3 fruit fly cellular contexts compared by ENCODE assay signal in genomic region chr2L:10386208-10386805, dm6.
A peak's percentile ranks its signal among the peaks of the same experiment; 100 is the strongest.
TF ChIP-seq lines count a peak whose summit lies in the region.

Gene Cdk1 (minus strand): TSS chr2L:10386262.
Gene mRpS7 (plus strand): TSS chr2L:10386662.

TF ChIP-seq in whole organism, adult, 20 proteins besides CTCF, POLR2A, EP300 and RAD21 (continued from another document):
- TF ChIP-seq bab1 (GFP tag; optimal IDR thresholded peaks at IDR 0.05; lab: Kevin White, UChicago) (peak; percentile 9), CG11617 (GFP tag; optimal IDR thresholded peaks at IDR 0.05; lab: Kevin White, UChicago) (peak; percentile 74)

TF ChIP-seq in whole organism, embryonic, 481 proteins besides CTCF, POLR2A, EP300 and RAD21 (continued from another document and continues in another):
- TF ChIP-seq CG15269 (tag; optimal IDR thresholded peaks at IDR 0.05; lab: Kevin White, UChicago) (peak; percentile 83), scrt (GFP tag; optimal IDR thresholded peaks at IDR 0.05; lab: Kevin White, UChicago) (peak; percentile 38), Doc2 (GFP tag; IDR thresholded peaks at IDR 0.05; lab: Robert Waterston, UW) (no peak), CG3065 (GFP tag; optimal IDR thresholded peaks at IDR 0.05; lab: Kevin White, UChicago) (no peak), danr (GFP tag; IDR thresholded peaks at IDR 0.05; lab: Robert Waterston, UW) (no peak), pb (GFP tag; optimal IDR thresholded peaks at IDR 0.05; lab: Kevin White, UChicago) (no peak), Sox102F (GFP tag; optimal IDR thresholded peaks at IDR 0.05; lab: Kevin White, UChicago) (no peak), CG4707 (GFP tag; optimal IDR thresholded peaks at IDR 0.05; lab: Kevin White, UChicago) (peak; percentile 12), nmo (GFP tag; optimal IDR thresholded peaks at IDR 0.05; lab: Kevin White, UChicago) (peak; percentile 92), prd (optimal IDR thresholded peaks at IDR 0.05; lab: Kevin White, UChicago) (no peak), prd (GFP tag; IDR thresholded peaks at IDR 0.05; lab: Robert Waterston, UW) (peak; percentile 81), HLH3B (GFP tag; IDR thresholded peaks at IDR 0.05; lab: Robert Waterston, UW) (no peak), Max (GFP tag; optimal IDR thresholded peaks at IDR 0.05; lab: Kevin White, UChicago) (peak; percentile 79), gsb-n (tag; optimal IDR thresholded peaks at IDR 0.05; lab: Kevin White, UChicago) (peak; percentile 76), CG2202 (tag; optimal IDR thresholded peaks at IDR 0.05; lab: Kevin White, UChicago) (no peak), Pdp1 (GFP tag; optimal IDR thresholded peaks at IDR 0.05; lab: Kevin White, UChicago) (peak in 1 of 2 experiments; percentile 56), zfh1 (GFP tag; IDR thresholded peaks at IDR 0.05; lab: Robert Waterston, UW) (peak; percentile 73), Spps (tag; optimal IDR thresholded peaks at IDR 0.05; lab: Kevin White, UChicago) (peak; percentile 66), Scr (GFP tag; IDR thresholded peaks at IDR 0.05; lab: Robert Waterston, UW; ENCODE audit: partially characterized antibody) (no peak), Drgx (GFP tag; IDR thresholded peaks at IDR 0.05; lab: Robert Waterston, UW) (peak; percentile 53; the same call in 1 of the 2 replicates), CG10462 (GFP tag; optimal IDR thresholded peaks at IDR 0.05; lab: Kevin White, UChicago) (peak; percentile 46), fu2 (GFP tag; optimal IDR thresholded peaks at IDR 0.05; lab: Kevin White, UChicago) (peak; percentile 29), p53 (GFP tag; optimal IDR thresholded peaks at IDR 0.05; lab: Kevin White, UChicago) (no peak), pros (GFP tag; optimal IDR thresholded peaks at IDR 0.05; lab: Kevin White, UChicago) (no peak), pzg (GFP tag; optimal IDR thresholded peaks at IDR 0.05; lab: Kevin White, UChicago) (peak; percentile 47), CG15479 (GFP tag; optimal IDR thresholded peaks at IDR 0.05; lab: Kevin White, UChicago) (no peak), peb (GFP tag; IDR thresholded peaks at IDR 0.05; lab: Robert Waterston, UW) (no peak), slou (GFP tag; optimal IDR thresholded peaks at IDR 0.05; lab: Kevin White, UChicago) (peak; percentile 45), Opbp (GFP tag; IDR thresholded peaks at IDR 0.05; lab: Robert Waterston, UW; ENCODE audit: partially characterized antibody) (no peak), CG5953 (GFP tag; IDR thresholded peaks at IDR 0.05; lab: Robert Waterston, UW) (0 out of 2 replicates have a peak, but pooled peaks have one; percentile 52), pum (GFP tag; optimal IDR thresholded peaks at IDR 0.05; lab: Kevin White, UChicago) (peak; percentile 56), Taf1 (GFP tag; IDR thresholded peaks at IDR 0.05; lab: Robert Waterston, UW) (0 out of 2 replicates have a peak, but pooled peaks have one; percentile 37), grn (GFP tag; optimal IDR thresholded peaks at IDR 0.05; lab: Kevin White, UChicago) (no peak), ind (GFP tag; optimal IDR thresholded peaks at IDR 0.05; lab: Kevin White, UChicago) (peak; percentile 77), Eip74EF (GFP tag; optimal IDR thresholded peaks at IDR 0.05; lab: Kevin White, UChicago) (peak in 1 of 2 experiments; percentile 38), cwo (GFP tag; optimal IDR thresholded peaks at IDR 0.05; lab: Kevin White, UChicago) (peak; percentile 44), lbe (GFP tag; optimal IDR thresholded peaks at IDR 0.05; lab: Kevin White, UChicago) (no peak), ato (GFP tag; IDR thresholded peaks at IDR 0.05; lab: Robert Waterston, UW; ENCODE audit: partially characterized antibody) (no peak), CG12299 (tag; optimal IDR thresholded peaks at IDR 0.05; lab: Kevin White, UChicago) (peak; percentile 32), CG11093 (GFP tag; IDR thresholded peaks at IDR 0.05; lab: Robert Waterston, UW) (0 out of 3 replicates have a peak, but pooled peaks have one; percentile 16), CG11085 (GFP tag; IDR thresholded peaks at IDR 0.05; lab: Robert Waterston, UW) (no peak), nom (GFP tag; optimal IDR thresholded peaks at IDR 0.05; lab: Kevin White, UChicago) (no peak), btn (GFP tag; optimal IDR thresholded peaks at IDR 0.05; lab: Kevin White, UChicago) (no peak), Ssrp (tag; optimal IDR thresholded peaks at IDR 0.05; lab: Kevin White, UChicago) (peak; percentile 75), chn (GFP tag; optimal IDR thresholded peaks at IDR 0.05; lab: Kevin White, UChicago) (peak; percentile 44), CG8281 (tag; optimal IDR thresholded peaks at IDR 0.05; lab: Kevin White, UChicago) (no peak), CG9817 (tag; optimal IDR thresholded peaks at IDR 0.05; lab: Kevin White, UChicago) (peak; percentile 68), CG14710 (tag; optimal IDR thresholded peaks at IDR 0.05; lab: Kevin White, UChicago) (peak; percentile 87), zen2 (GFP tag; IDR thresholded peaks at IDR 0.05; lab: Robert Waterston, UW; ENCODE audit: partially characterized antibody) (no peak), Gug (GFP tag; IDR thresholded peaks at IDR 0.05; lab: Robert Waterston, UW) (no peak), inv (GFP tag; IDR thresholded peaks at IDR 0.05; lab: Robert Waterston, UW; ENCODE audit: partially characterized antibody) (no peak), CG18619 (GFP tag; optimal IDR thresholded peaks at IDR 0.05; lab: Kevin White, UChicago) (peak; percentile 72), CG7963 (GFP tag; IDR thresholded peaks at IDR 0.05; lab: Robert Waterston, UW; ENCODE audit: partially characterized antibody) (no peak), croc (GFP tag; conservative IDR thresholded peaks at IDR 0.05; lab: Robert Waterston, UW) (peak; percentile 57), bab2 (GFP tag; optimal IDR thresholded peaks at IDR 0.05; lab: Kevin White, UChicago) (peak; percentile 59), hkb (optimal IDR thresholded peaks at IDR 0.05; lab: Kevin White, UChicago) (no peak), hkb (GFP tag; IDR thresholded peaks at IDR 0.05; lab: Robert Waterston, UW) (peak; percentile 82), H15 (GFP tag; IDR thresholded peaks at IDR 0.05; lab: Robert Waterston, UW) (peak; percentile 47; the same call in 1 of the 3 replicates), esg (GFP tag; conservative IDR thresholded peaks at IDR 0.05; lab: Robert Waterston, UW) (peak; percentile 66), CG9609 (GFP tag; optimal IDR thresholded peaks at IDR 0.05; lab: Kevin White, UChicago) (peak; percentile 53), Dll (GFP tag; IDR thresholded peaks at IDR 0.05; lab: Robert Waterston, UW; ENCODE audit: partially characterized antibody) (no peak), Ets65A (GFP tag; lab: Kevin White, UChicago) (peak; percentile 85), CG14965 (GFP tag; optimal IDR thresholded peaks at IDR 0.05; lab: Kevin White, UChicago; ENCODE audit: borderline replicate concordance) (no peak), CoRest (tag; optimal IDR thresholded peaks at IDR 0.05; lab: Kevin White, UChicago) (peak; percentile 90)

TF ChIP-seq in whole organism, prepupa, 60 proteins besides CTCF, POLR2A, EP300 and RAD21 (continued from another document):
- TF ChIP-seq svp (GFP tag; lab: Kevin White, UChicago) (no peak), Hr4 (GFP tag; optimal IDR thresholded peaks at IDR 0.05; lab: Kevin White, UChicago) (peak; percentile 73), achi (GFP tag; optimal IDR thresholded peaks at IDR 0.05; lab: Kevin White, UChicago) (peak; percentile 63), CG8319 (GFP tag; optimal IDR thresholded peaks at IDR 0.05; lab: Kevin White, UChicago) (no peak), ss (GFP tag; optimal IDR thresholded peaks at IDR 0.05; lab: Kevin White, UChicago) (peak in 1 of 2 experiments; percentile 68), CG3919 (GFP tag; optimal IDR thresholded peaks at IDR 0.05; lab: Kevin White, UChicago) (no peak), salr (GFP tag; optimal IDR thresholded peaks at IDR 0.05; lab: Kevin White, UChicago) (peak in 1 of 2 experiments; percentile 69), CG11762 (GFP tag; optimal IDR thresholded peaks at IDR 0.05; lab: Kevin White, UChicago; ENCODE audit: insufficient read depth) (peak; percentile 44), CG6792 (GFP tag; optimal IDR thresholded peaks at IDR 0.05; lab: Kevin White, UChicago) (peak; percentile 53), acj6 (GFP tag; optimal IDR thresholded peaks at IDR 0.05; lab: Kevin White, UChicago) (peak; percentile 68), Ets96B (tag; optimal IDR thresholded peaks at IDR 0.05; lab: Kevin White, UChicago) (peak; percentile 68), net (GFP tag; optimal IDR thresholded peaks at IDR 0.05; lab: Kevin White, UChicago) (no peak), Ets21C (GFP tag; optimal IDR thresholded peaks at IDR 0.05; lab: Kevin White, UChicago) (peak; percentile 59), CG8119 (GFP tag; IDR thresholded peaks at IDR 0.05; lab: Robert Waterston, UW) (peak; percentile 79; the same call in 2 of the 3 replicates), spab (GFP tag; optimal IDR thresholded peaks at IDR 0.05; lab: Kevin White, UChicago) (no peak), Gug (GFP tag; IDR thresholded peaks at IDR 0.05; lab: Robert Waterston, UW) (no peak), CG3032 (tag; optimal IDR thresholded peaks at IDR 0.05; lab: Kevin White, UChicago) (peak; percentile 71), Sox14 (GFP tag; optimal IDR thresholded peaks at IDR 0.05; lab: Kevin White, UChicago) (peak; percentile 74), pdm3 (GFP tag; optimal IDR thresholded peaks at IDR 0.05; lab: Kevin White, UChicago) (peak; percentile 78), Met (GFP tag; optimal IDR thresholded peaks at IDR 0.05; lab: Kevin White, UChicago) (peak; percentile 72), CG16779 (tag; optimal IDR thresholded peaks at IDR 0.05; lab: Kevin White, UChicago) (no peak), Blimp-1 (GFP tag; optimal IDR thresholded peaks at IDR 0.05; lab: Kevin White, UChicago) (no peak), Lpt (GFP tag; optimal IDR thresholded peaks at IDR 0.05; lab: Kevin White, UChicago) (peak; percentile 48), dsx (GFP tag; optimal IDR thresholded peaks at IDR 0.05; lab: Kevin White, UChicago; ENCODE audit: poor library complexity, severe bottlenecking) (peak; percentile 57), cyc (GFP tag; optimal IDR thresholded peaks at IDR 0.05; lab: Kevin White, UChicago) (peak; percentile 72), CG11902 (GFP tag; optimal IDR thresholded peaks at IDR 0.05; lab: Kevin White, UChicago) (peak; percentile 56), dac (GFP tag; optimal IDR thresholded peaks at IDR 0.05; lab: Kevin White, UChicago) (peak; percentile 28), CG34406 (GFP tag; optimal IDR thresholded peaks at IDR 0.05; lab: Kevin White, UChicago) (peak; percentile 55), esn (GFP tag; optimal IDR thresholded peaks at IDR 0.05; lab: Kevin White, UChicago) (peak; percentile 77), CG8632 (GFP tag; optimal IDR thresholded peaks at IDR 0.05; lab: Kevin White, UChicago) (peak; percentile 51)
